Worm (Caenorhabditis elegans) whole organism, midembryonic: ENCODE data around the gene glb-3.

ENCODE experiments used
- T22C8.4 ChIP-seq: fragments of 200-800 bp; sonication (Bioruptor generic); IDR thresholded peaks from 2 replicates; pipeline ENCODE4 v1.3.6; 2022; ENCODE audit warnings: missing genetic modification characterization, missing compliant biosample characterization
- cog-1 ChIP-seq: sonication (generic microtip); optimal IDR thresholded peaks from 2 replicates; lab custom pipeline; 2016; ENCODE audit warnings: missing genetic modification characterization, missing compliant biosample characterization
- flt-1 ChIP-seq: fragments of 200-800 bp; sonication (Bioruptor generic); IDR thresholded peaks from 2 replicates; pipeline ENCODE4 v1.3.6; 2022; ENCODE audit warnings: missing genetic modification characterization, missing compliant biosample characterization
- klf-2 ChIP-seq: fragments of 200-800 bp; sonication (Bioruptor generic); conservative IDR thresholded peaks from 2 replicates; pipeline ENCODE4 v1.3.6; 2022; ENCODE audit warnings: missing genetic modification reagents, missing genetic modification characterization, missing compliant biosample characterization
- med-1 ChIP-seq: sonication (generic microtip); optimal IDR thresholded peaks from 2 replicates; lab custom pipeline; 2017; ENCODE audit warnings: missing genetic modification characterization, mild to moderate bottlenecking, missing compliant biosample characterization, antibody characterized with exemption, missing genetic modification reagents; ENCODE audit not compliant: insufficient read depth
- ref-1 ChIP-seq: fragments of 200-800 bp; sonication (Bioruptor generic); conservative IDR thresholded peaks from 2 replicates; pipeline ENCODE4 v1.3.6; 2022; ENCODE audit warnings: missing genetic modification reagents, missing genetic modification characterization, missing compliant biosample characterization
- tab-1 ChIP-seq: fragments of 200-800 bp; sonication (Bioruptor generic); IDR thresholded peaks from 2 replicates; pipeline ENCODE4 v1.3.6; 2022; ENCODE audit warnings: missing genetic modification characterization, missing compliant biosample characterization
- ztf-23 ChIP-seq: fragments of 200-800 bp; sonication (Bioruptor generic); IDR thresholded peaks from 2 replicates; pipeline ENCODE4 v1.3.6; 2022; ENCODE audit warnings: missing genetic modification reagents, missing genetic modification characterization, missing compliant biosample characterization
- ztf-29 ChIP-seq: fragments of 200-800 bp; sonication (Bioruptor generic); IDR thresholded peaks from 2 replicates; pipeline ENCODE4 v1.3.6; 2022; ENCODE audit warnings: missing genetic modification reagents, missing genetic modification characterization, missing compliant biosample characterization

The glb-3 gene

ce11 chrV:11127197-11127596, 7.2 kb upstream of the glb-3 start, which contains the start of gene jmjd-5:
jmjd-5 (plus strand) TSS chrV:11127497.
- TF ChIP-seq med-1 (GFP tag; lab: Kevin White, UChicago) = no peak
- TF ChIP-seq ztf-23 (GFP tag; lab: Robert Waterston, UW) = no peak
- TF ChIP-seq T22C8.4 (GFP tag; lab: Robert Waterston, UW) = no peak
- TF ChIP-seq cog-1 (tag; lab: Kevin White, UChicago) = no peak
- no peak for TF ChIP-seq ref-1 (GFP tag; lab: Robert Waterston, UW)
- TF ChIP-seq tab-1 (GFP tag; lab: Robert Waterston, UW) = no peak
- TF ChIP-seq flt-1 (GFP tag; lab: Robert Waterston, UW) = no peak
- TF ChIP-seq ztf-29 (GFP tag; lab: Robert Waterston, UW) = no peak
- no peak for TF ChIP-seq klf-2

- TF ChIP-seq cog-1 (tag; lab: Kevin White, UChicago) = no peak
- no peak for TF ChIP-seq med-1 (GFP tag; lab: Kevin White, UChicago)
- no peak for TF ChIP-seq klf-2
- no peak for TF ChIP-seq tab-1 (GFP tag; lab: Robert Waterston, UW)
- TF ChIP-seq ref-1 (GFP tag; lab: Robert Waterston, UW) = no peak
- no peak for TF ChIP-seq T22C8.4 (GFP tag; lab: Robert Waterston, UW)
- TF ChIP-seq flt-1 (GFP tag; lab: Robert Waterston, UW) = no peak
- no peak for TF ChIP-seq ztf-29 (GFP tag; lab: Robert Waterston, UW)
- TF ChIP-seq ztf-23 (GFP tag; lab: Robert Waterston, UW) = no peak
These were observed 2.6 kb upstream of the glb-3 start for ce11 chrV:11131801-11132200.

- TF ChIP-seq klf-2 (no peak), tab-1 (GFP tag; lab: Robert Waterston, UW) (no peak), med-1 (GFP tag; lab: Kevin White, UChicago) (no peak), ref-1 (GFP tag; lab: Robert Waterston, UW) (no peak), ztf-29 (GFP tag; lab: Robert Waterston, UW) (no peak), flt-1 (GFP tag; lab: Robert Waterston, UW) (no peak)
These were observed 880 bp upstream of the glb-3 start for ce11 chrV:11133516-11133915.

- TF ChIP-seq ztf-23 (GFP tag; lab: Robert Waterston, UW) = no peak
- TF ChIP-seq ztf-29 (GFP tag; lab: Robert Waterston, UW) = no peak
These were observed 5.9 kb downstream of the glb-3 start for ce11 chrV:11140326-11140725.

- TF ChIP-seq ref-1 (GFP tag; lab: Robert Waterston, UW) = no peak
These were observed 6.8 kb downstream of the glb-3 start, which contains the start of gene folt-1 for ce11 chrV:11141179-11141578. folt-1 (plus strand) TSS chrV:11141479.

ce11 chrV:11144694-11145093, 10.3 kb downstream of the glb-3 start, which contains the start of gene C06H2.7:
C06H2.7 (minus strand) TSS chrV:11144794.
- no peak for TF ChIP-seq ztf-23 (GFP tag; lab: Robert Waterston, UW)
- TF ChIP-seq med-1 (GFP tag; lab: Kevin White, UChicago) = no peak
- no peak for TF ChIP-seq tab-1 (GFP tag; lab: Robert Waterston, UW)
- TF ChIP-seq ztf-29 (GFP tag; lab: Robert Waterston, UW) = no peak
- TF ChIP-seq ref-1 (GFP tag; lab: Robert Waterston, UW) = no peak
- TF ChIP-seq klf-2 = no peak
- no peak for TF ChIP-seq flt-1 (GFP tag; lab: Robert Waterston, UW)
- no peak for TF ChIP-seq T22C8.4 (GFP tag; lab: Robert Waterston, UW)
- TF ChIP-seq cog-1 (tag; lab: Kevin White, UChicago) = no peak

DNA sequence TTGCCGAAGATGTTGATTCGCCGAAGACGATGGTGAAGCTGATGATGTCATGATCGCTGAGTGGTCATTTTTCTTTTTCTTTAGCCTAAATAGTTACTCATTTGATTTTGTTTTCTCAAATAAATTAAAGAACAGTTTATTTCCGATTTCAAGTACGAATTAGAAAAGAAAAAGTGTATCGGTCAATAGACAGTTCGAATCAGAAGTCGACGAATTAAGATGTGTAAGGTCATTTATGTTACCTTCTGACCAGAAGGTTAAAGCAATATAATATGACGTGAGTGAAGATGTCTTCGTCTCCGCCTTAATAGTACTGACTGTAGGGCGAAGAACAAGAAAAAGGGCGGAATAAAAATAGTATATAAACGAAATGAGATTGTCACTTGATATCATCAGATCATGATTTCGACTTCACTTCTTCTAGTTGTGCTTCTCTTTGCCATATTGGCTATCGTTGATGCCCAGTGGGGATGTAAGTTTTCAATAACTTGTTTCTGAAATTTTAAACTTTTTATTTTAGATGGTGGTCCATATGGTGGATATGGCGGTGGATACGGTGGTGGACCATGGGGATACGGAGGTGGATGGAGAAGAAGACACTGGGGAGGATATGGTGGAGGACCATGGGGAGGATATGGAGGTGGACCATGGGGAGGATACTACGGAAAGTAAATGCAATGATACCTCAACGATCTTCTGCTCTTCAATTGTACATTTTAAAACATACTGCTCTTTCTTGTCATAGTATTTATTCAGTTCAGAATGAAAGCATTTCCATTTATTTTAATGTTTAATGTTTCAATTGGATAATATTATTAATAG, 12.8 kb downstream of the glb-3 start, which contains the start of the genes T19C4.24 and nlp-33:
Gene T19C4.24, minus strand, starts transcription at position 51 of the 822 bp plus-strand sequence.
Gene nlp-33, plus strand, starts transcription at position 389 of the 822 bp plus-strand sequence.
- TF ChIP-seq klf-2 (no peak), flt-1 (GFP tag; lab: Robert Waterston, UW) (no peak), tab-1 (GFP tag; lab: Robert Waterston, UW) (no peak), cog-1 (tag; lab: Kevin White, UChicago) (no peak), med-1 (GFP tag; lab: Kevin White, UChicago) (no peak)

DNA sequence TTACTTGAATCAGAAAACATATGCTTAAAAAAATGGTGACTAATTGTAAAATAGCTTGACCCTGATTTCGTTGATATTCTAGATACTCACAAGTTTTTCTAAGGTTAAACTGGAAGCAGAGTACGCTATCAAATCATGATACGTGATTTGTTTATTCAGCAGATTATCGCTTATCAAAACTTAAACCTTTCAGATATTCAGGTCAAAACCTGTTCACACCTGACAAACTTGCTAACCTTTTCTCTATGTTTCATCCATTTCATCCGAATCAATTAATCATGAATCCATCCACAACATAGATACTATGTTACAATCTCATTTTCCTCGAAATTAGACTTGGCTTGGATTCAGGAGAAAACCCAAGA, 13.4 kb downstream of the glb-3 start:
- TF ChIP-seq ztf-23 (GFP tag; lab: Robert Waterston, UW) = no peak
- TF ChIP-seq med-1 (GFP tag; lab: Kevin White, UChicago) = no peak
- TF ChIP-seq T22C8.4 (GFP tag; lab: Robert Waterston, UW) = no peak
- no peak for TF ChIP-seq ref-1 (GFP tag; lab: Robert Waterston, UW)
- TF ChIP-seq flt-1 (GFP tag; lab: Robert Waterston, UW) = no peak
- TF ChIP-seq cog-1 (tag; lab: Kevin White, UChicago) = no peak
- TF ChIP-seq ztf-29 (GFP tag; lab: Robert Waterston, UW) = no peak
- no peak for TF ChIP-seq klf-2
- TF ChIP-seq tab-1 (GFP tag; lab: Robert Waterston, UW) = no peak

DNA sequence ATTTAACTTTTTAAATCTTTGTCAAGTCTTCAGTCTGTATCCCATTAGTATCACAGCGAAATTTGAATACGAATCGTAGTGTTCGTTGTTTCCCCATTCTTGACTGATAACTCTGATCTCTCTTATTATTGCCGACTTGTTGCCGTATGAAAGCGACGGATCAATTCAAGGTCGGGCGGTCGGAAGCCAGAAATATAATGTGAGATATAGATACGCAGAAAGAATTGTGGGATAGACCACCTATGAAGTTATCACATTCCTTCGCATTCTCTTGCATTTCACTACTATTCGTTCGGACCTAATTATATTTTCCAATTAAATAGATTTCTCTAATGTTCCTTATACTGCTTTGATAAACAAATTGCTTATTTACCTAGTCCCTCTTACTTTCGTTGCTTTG, 14.6 kb downstream of the glb-3 start:
- TF ChIP-seq ztf-29 (GFP tag; lab: Robert Waterston, UW) (no peak), ztf-23 (GFP tag; lab: Robert Waterston, UW) (no peak), flt-1 (GFP tag; lab: Robert Waterston, UW) (no peak), ref-1 (GFP tag; lab: Robert Waterston, UW) (no peak), med-1 (GFP tag; lab: Kevin White, UChicago) (no peak)

DNA sequence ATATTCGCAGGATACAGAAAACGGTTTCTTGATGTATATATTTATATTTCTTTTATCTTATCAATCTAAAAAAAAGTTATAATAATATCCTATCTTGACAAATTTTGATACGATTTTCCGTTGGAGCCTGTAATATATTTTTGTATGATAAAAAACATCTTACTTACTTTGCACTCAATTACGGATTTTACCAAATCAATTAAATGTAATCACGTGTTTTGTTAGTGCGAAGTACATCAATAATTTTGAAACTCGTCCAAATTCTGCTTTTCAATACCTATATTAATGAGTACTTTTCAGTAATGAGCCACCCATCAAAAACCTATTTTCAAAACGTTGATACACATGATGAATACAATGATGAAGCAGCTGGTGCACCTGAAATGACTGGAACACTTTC, 15.0 kb downstream of the glb-3 start, which contains the start of gene T19C4.1:
Gene T19C4.1, plus strand, starts transcription at position 301 of the 400 bp plus-strand sequence.
- TF ChIP-seq ztf-23 (GFP tag; lab: Robert Waterston, UW) = no peak
- no peak for TF ChIP-seq klf-2
- no peak for TF ChIP-seq flt-1 (GFP tag; lab: Robert Waterston, UW)
- no peak for TF ChIP-seq T22C8.4 (GFP tag; lab: Robert Waterston, UW)
- TF ChIP-seq ref-1 (GFP tag; lab: Robert Waterston, UW) = no peak
- TF ChIP-seq ztf-29 (GFP tag; lab: Robert Waterston, UW) = no peak
- TF ChIP-seq tab-1 (GFP tag; lab: Robert Waterston, UW) = no peak
- no peak for TF ChIP-seq med-1 (GFP tag; lab: Kevin White, UChicago)
- no peak for TF ChIP-seq cog-1 (tag; lab: Kevin White, UChicago)
